Worm (Caenorhabditis elegans): ENCODE data around the gene slc-17.9.
"Not testable (repeated sequence)": the region's sequence is repeated elsewhere in the genome, so short reads cannot be mapped to it uniquely, and the experiment has no call there.

Gene slc-17.9

ce11 chrX:9743513-9743914 is 21.2 kb downstream of the slc-17.9 start:
- TF ChIP-seq C34F6.9 (tag; optimal IDR thresholded peaks at IDR 0.05) (peak; percentile 85), nhr-10 (tag; optimal IDR thresholded peaks at IDR 0.05) (peak; percentile 35), sma-9 (GFP tag; optimal IDR thresholded peaks at IDR 0.05) (peak; percentile 88), lsy-2 (tag; optimal IDR thresholded peaks at IDR 0.05) (peak in 1 of 2 experiments; percentile 68), sem-4 (tag; optimal IDR thresholded peaks at IDR 0.05) (peak; percentile 82), nhr-11 (tag; optimal IDR thresholded peaks at IDR 0.05) (peak; percentile 54), mab-5 (tag; optimal IDR thresholded peaks at IDR 0.05) (peak; percentile 56), R02D3.7 (tag; optimal IDR thresholded peaks at IDR 0.05) (peak; percentile 12), ztf-4 (tag; optimal IDR thresholded peaks at IDR 0.05) (peak; percentile 69), fos-1 (tag; optimal IDR thresholded peaks at IDR 0.05) (peak; percentile 87), nhr-6 (tag; optimal IDR thresholded peaks at IDR 0.05) (peak; percentile 11), nhr-129 (tag; optimal IDR thresholded peaks at IDR 0.05) (peak; percentile 92), F13H6.1 (tag; optimal IDR thresholded peaks at IDR 0.05) (peak; percentile 90), nhr-21 (tag; optimal IDR thresholded peaks at IDR 0.05) (peak; percentile 83), zag-1 (tag; optimal IDR thresholded peaks at IDR 0.05) (peak; percentile 58), unc-55 (GFP tag; optimal IDR thresholded peaks at IDR 0.05) (peak; percentile 92), ceh-82 (tag; optimal IDR thresholded peaks at IDR 0.05) (peak; percentile 24), crh-2 (tag; optimal IDR thresholded peaks at IDR 0.05) (peak; percentile 83), sma-3 (GFP tag; optimal IDR thresholded peaks at IDR 0.05) (peak; percentile 77), nhr-237 (tag; optimal IDR thresholded peaks at IDR 0.05) (peak; percentile 14), lin-11 (tag; optimal IDR thresholded peaks at IDR 0.05) (peak; percentile 80), egl-27 (tag; optimal IDR thresholded peaks at IDR 0.05) (peak; percentile 87), Y55F3AM.14 (GFP tag; optimal IDR thresholded peaks at IDR 0.05) (peak; percentile 88), mdl-1 (tag; optimal IDR thresholded peaks at IDR 0.05) (peak in 1 of 2 experiments; percentile 58)
- TF ChIP-seq sma-9 (tag; optimal IDR thresholded peaks at IDR 0.05): not testable (repeated sequence)

- TF ChIP-seq ZK546.5 (tag; optimal IDR thresholded peaks at IDR 0.05) (no peak), ztf-4 (tag; optimal IDR thresholded peaks at IDR 0.05) (no peak), sma-9 (GFP tag; optimal IDR thresholded peaks at IDR 0.05) (no peak), sma-9 (tag; optimal IDR thresholded peaks at IDR 0.05) (no peak), egl-27 (tag; optimal IDR thresholded peaks at IDR 0.05) (no peak), dmd-4 (tag; optimal IDR thresholded peaks at IDR 0.05) (no peak), Y55F3AM.14 (GFP tag; optimal IDR thresholded peaks at IDR 0.05) (no peak), aly-2 (tag; optimal IDR thresholded peaks at IDR 0.05) (no peak), lsy-2 (tag; optimal IDR thresholded peaks at IDR 0.05) (no peak), nhr-23 (tag; optimal IDR thresholded peaks at IDR 0.05) (no peak)
Measured at ce11 chrX:9742058-9742457, 22.7 kb downstream of the slc-17.9 start.

- TF ChIP-seq sma-9 (GFP tag; optimal IDR thresholded peaks at IDR 0.05) (peak; percentile 29), sma-9 (tag; optimal IDR thresholded peaks at IDR 0.05) (no peak), sma-3 (GFP tag; optimal IDR thresholded peaks at IDR 0.05) (no peak), lsy-2 (tag; optimal IDR thresholded peaks at IDR 0.05) (peak in 1 of 2 experiments; percentile 4), skn-1 (tag; optimal IDR thresholded peaks at IDR 0.05) (no peak), mbf-1 (tag; optimal IDR thresholded peaks at IDR 0.05) (no peak), R02D3.7 (tag; optimal IDR thresholded peaks at IDR 0.05) (no peak), lin-39 (tag; optimal IDR thresholded peaks at IDR 0.05) (no peak), aly-2 (tag; optimal IDR thresholded peaks at IDR 0.05) (no peak), nhr-12 (tag; optimal IDR thresholded peaks at IDR 0.05) (no peak), nhr-129 (tag; optimal IDR thresholded peaks at IDR 0.05) (peak; percentile 38), unc-39 (tag; optimal IDR thresholded peaks at IDR 0.05) (no peak), nhr-21 (tag; optimal IDR thresholded peaks at IDR 0.05) (no peak), elt-3 (tag; optimal IDR thresholded peaks at IDR 0.05) (no peak), mdl-1 (tag; optimal IDR thresholded peaks at IDR 0.05) (no peak), mab-5 (tag; optimal IDR thresholded peaks at IDR 0.05) (no peak), nhr-10 (tag; optimal IDR thresholded peaks at IDR 0.05) (no peak), C34F6.9 (tag; optimal IDR thresholded peaks at IDR 0.05) (no peak), nhr-11 (tag; optimal IDR thresholded peaks at IDR 0.05) (no peak), lin-13 (GFP tag; optimal IDR thresholded peaks at IDR 0.05) (no peak), ztf-1 (GFP tag; conservative IDR thresholded peaks at IDR 0.05) (no peak), lin-11 (tag; optimal IDR thresholded peaks at IDR 0.05) (no peak), alr-1 (tag; optimal IDR thresholded peaks at IDR 0.05) (no peak), ztf-4 (tag; optimal IDR thresholded peaks at IDR 0.05) (no peak), zag-1 (tag; optimal IDR thresholded peaks at IDR 0.05) (peak; percentile 44), ztf-11 (tag; optimal IDR thresholded peaks at IDR 0.05) (no peak), crh-2 (tag; optimal IDR thresholded peaks at IDR 0.05) (no peak), nhr-6 (tag; optimal IDR thresholded peaks at IDR 0.05) (no peak), Y55F3AM.14 (GFP tag; optimal IDR thresholded peaks at IDR 0.05) (no peak), peb-1 (tag; optimal IDR thresholded peaks at IDR 0.05) (no peak), snpc-4 (tag; optimal IDR thresholded peaks at IDR 0.05) (no peak), nhr-237 (tag; optimal IDR thresholded peaks at IDR 0.05) (no peak), fos-1 (tag; optimal IDR thresholded peaks at IDR 0.05) (peak; percentile 46), nhr-25 (tag; optimal IDR thresholded peaks at IDR 0.05) (no peak), sem-4 (tag; optimal IDR thresholded peaks at IDR 0.05) (no peak), unc-62 (GFP tag; optimal IDR thresholded peaks at IDR 0.05) (no peak), ZK546.5 (tag; optimal IDR thresholded peaks at IDR 0.05) (no peak), ceh-82 (tag; optimal IDR thresholded peaks at IDR 0.05) (no peak), gmeb-1 (tag; optimal IDR thresholded peaks at IDR 0.05) (no peak), ceh-16 (tag; optimal IDR thresholded peaks at IDR 0.05) (no peak), egl-27 (tag; optimal IDR thresholded peaks at IDR 0.05) (no peak), F13H6.1 (tag; optimal IDR thresholded peaks at IDR 0.05) (peak; percentile 22), unc-55 (GFP tag; optimal IDR thresholded peaks at IDR 0.05) (peak; percentile 42), nhr-77 (tag; optimal IDR thresholded peaks at IDR 0.05) (no peak)
Measured at ce11 chrX:9737730-9738129, 27.0 kb downstream of the slc-17.9 start, which contains the start of gene F15G9.5. Gene F15G9.5, minus strand, starts transcription at chrX:9737888.
